Worm (Caenorhabditis elegans) whole organism, L1 larva: ENCODE results near the gene H34I24.2.

Experiments
- F16B12.6 ChIP-seq: fragments of 150-350 bp; optimal IDR thresholded peaks from 2 replicates; lab custom pipeline; 2014; ENCODE audit warnings: missing biosample characterization, missing genetic modification characterization
- Y116A8C.19 ChIP-seq: sonication (generic microtip); optimal IDR thresholded peaks from 2 replicates; lab custom pipeline; 2016; ENCODE audit warnings: missing compliant biosample characterization, missing genetic modification characterization, borderline replicate concordance
- aha-1 ChIP-seq: fragments of 150-350 bp; optimal IDR thresholded peaks from 2 replicates; lab custom pipeline; 2014; ENCODE audit warnings: missing biosample characterization, missing genetic modification characterization
- aly-2 ChIP-seq: fragments of 150-350 bp; optimal IDR thresholded peaks from 2 replicates; lab custom pipeline; 2014; ENCODE audit warnings: missing biosample characterization, missing genetic modification characterization
- ama-1 ChIP-seq: fragments of 150-350 bp; optimal IDR thresholded peaks from 2 replicates; lab custom pipeline; 2014
- ceh-8 ChIP-seq: fragments of 200-800 bp; sonication (Bioruptor generic); optimal IDR thresholded peaks from 2 replicates; lab custom pipeline; 2018; ENCODE audit warnings: mild to moderate bottlenecking, missing genetic modification characterization, moderate library complexity, missing compliant biosample characterization
- ceh-90 ChIP-seq: sonication (generic microtip); optimal IDR thresholded peaks from 2 replicates; lab custom pipeline; 2016; ENCODE audit warnings: missing genetic modification characterization, missing compliant biosample characterization
- ces-1 ChIP-seq: fragments of 150-350 bp; optimal IDR thresholded peaks from 2 replicates; lab custom pipeline; 2014; ENCODE audit warnings: missing biosample characterization, missing genetic modification reagents, missing genetic modification characterization
- dsc-1 ChIP-seq: sonication (generic microtip); optimal IDR thresholded peaks from 2 replicates; lab custom pipeline; 2016; ENCODE audit warnings: mild to moderate bottlenecking, missing genetic modification characterization, missing compliant biosample characterization
- efl-1 ChIP-seq, 4 experiments: fragments of 150-350 bp; optimal IDR thresholded peaks in 3 of 4; peaks in 1 of 4; 1 replicate in 1 of 4; 2 replicates in 3 of 4; lab custom pipeline; 2014; ENCODE audit warnings: missing biosample characterization in 2 of 4, missing genetic modification characterization in 2 of 4, missing genetic modification reagents in 2 of 4
- egl-27 ChIP-seq, 2 experiments: fragments of 150-350 bp in 1 of 2; sonication (generic microtip); optimal IDR thresholded peaks; 3 replicates each; lab custom pipeline; 2017 to 2018; ENCODE audit warnings: missing biosample characterization in 2 of 2, missing genetic modification characterization in 2 of 2, missing genetic modification reagents in 2 of 2
- elt-2 ChIP-seq: sonication (generic microtip); optimal IDR thresholded peaks from 2 replicates; lab custom pipeline; 2016; ENCODE audit warnings: missing genetic modification characterization, mild to moderate bottlenecking, inconsistent platforms, missing compliant biosample characterization, missing genetic modification reagents
- fkh-10 ChIP-seq: sonication (generic microtip); optimal IDR thresholded peaks from 2 replicates; lab custom pipeline; 2017; ENCODE audit warnings: missing biosample characterization, missing genetic modification reagents, missing genetic modification characterization
- fkh-8 ChIP-seq: sonication (generic microtip); optimal IDR thresholded peaks from 2 replicates; lab custom pipeline; 2016; ENCODE audit warnings: mild to moderate bottlenecking, missing genetic modification characterization, missing compliant biosample characterization
- fos-1 ChIP-seq: fragments of 150-350 bp; optimal IDR thresholded peaks from 2 replicates; lab custom pipeline; 2014; ENCODE audit warnings: missing biosample characterization, missing genetic modification characterization
- hlh-4 ChIP-seq: sonication (generic microtip); optimal IDR thresholded peaks from 2 replicates; lab custom pipeline; 2016; ENCODE audit warnings: mild to moderate bottlenecking, missing genetic modification characterization, missing compliant biosample characterization
- irx-1 ChIP-seq: sonication (generic microtip); optimal IDR thresholded peaks from 2 replicates; lab custom pipeline; 2016; ENCODE audit warnings: missing genetic modification characterization, missing compliant biosample characterization
- lin-13 ChIP-seq: fragments of 150-350 bp; optimal IDR thresholded peaks from 2 replicates; lab custom pipeline; 2014; ENCODE audit warnings: missing biosample characterization, missing genetic modification reagents, missing genetic modification characterization
- lin-15B ChIP-seq: fragments of 150-350 bp; sonication (generic microtip); optimal IDR thresholded peaks from 3 replicates; lab custom pipeline; 2014; ENCODE audit warnings: missing biosample characterization, missing genetic modification characterization
- lin-35 ChIP-seq, 2 experiments: fragments of 150-350 bp; optimal IDR thresholded peaks; 2 replicates each; lab custom pipeline; 2014; ENCODE audit warnings: missing biosample characterization in 2 of 2, missing genetic modification characterization in 2 of 2, missing genetic modification reagents in 2 of 2
- lin-39 ChIP-seq: fragments of 150-350 bp; optimal IDR thresholded peaks from 2 replicates; lab custom pipeline; 2014; ENCODE audit warnings: missing biosample characterization, missing genetic modification reagents, missing genetic modification characterization
- mef-2 ChIP-seq: fragments of 150-350 bp; optimal IDR thresholded peaks from 2 replicates; lab custom pipeline; 2014; ENCODE audit warnings: missing biosample characterization, missing genetic modification characterization
- nhr-237 ChIP-seq: fragments of 150-350 bp; optimal IDR thresholded peaks from 2 replicates; lab custom pipeline; 2014; ENCODE audit warnings: missing biosample characterization, missing genetic modification characterization
- nhr-28 ChIP-seq: fragments of 150-350 bp; optimal IDR thresholded peaks from 2 replicates; lab custom pipeline; 2014; ENCODE audit warnings: missing biosample characterization, missing genetic modification characterization
- nhr-71 ChIP-seq: sonication (generic microtip); optimal IDR thresholded peaks from 2 replicates; lab custom pipeline; 2016; ENCODE audit warnings: mild to moderate bottlenecking, missing genetic modification characterization, moderate library complexity, missing compliant biosample characterization
- nhr-76 ChIP-seq: sonication (generic microtip); optimal IDR thresholded peaks from 2 replicates; lab custom pipeline; 2017; ENCODE audit warnings: missing biosample characterization, missing genetic modification characterization
- nhr-77 ChIP-seq: fragments of 150-350 bp; optimal IDR thresholded peaks from 2 replicates; lab custom pipeline; 2014; ENCODE audit warnings: missing biosample characterization, missing genetic modification characterization
- pax-3 ChIP-seq: fragments of 200-800 bp; sonication (Bioruptor generic); optimal IDR thresholded peaks from 2 replicates; lab custom pipeline; 2018; ENCODE audit warnings: mild to moderate bottlenecking, missing genetic modification characterization, moderate library complexity, missing compliant biosample characterization
- rnt-1 ChIP-seq: sonication (generic microtip); optimal IDR thresholded peaks from 2 replicates; lab custom pipeline; 2016; ENCODE audit warnings: mild to moderate bottlenecking, missing genetic modification characterization, moderate library complexity, missing compliant biosample characterization
- snu-23 ChIP-seq: sonication (generic microtip); optimal IDR thresholded peaks from 2 replicates; lab custom pipeline; 2016; ENCODE audit warnings: missing genetic modification characterization, missing compliant biosample characterization
- sox-4 ChIP-seq: sonication (generic microtip); optimal IDR thresholded peaks from 2 replicates; lab custom pipeline; 2016; ENCODE audit warnings: missing genetic modification characterization, missing compliant biosample characterization
- sptf-1 ChIP-seq: fragments of 150-350 bp; optimal IDR thresholded peaks from 2 replicates; lab custom pipeline; 2014; ENCODE audit warnings: missing biosample characterization, missing genetic modification characterization
- sup-37 ChIP-seq: fragments of 200-800 bp; sonication (Bioruptor generic); optimal IDR thresholded peaks from 2 replicates; lab custom pipeline; 2018; ENCODE audit warnings: mild to moderate bottlenecking, missing genetic modification characterization, missing compliant biosample characterization
- unc-98 ChIP-seq: fragments of 200-800 bp; sonication (Bioruptor generic); IDR thresholded peaks from 2 replicates; pipeline ENCODE4 v1.3.6; 2022; ENCODE audit warnings: missing genetic modification characterization, missing compliant biosample characterization
- xbp-1 ChIP-seq: sonication (generic microtip); optimal IDR thresholded peaks from 2 replicates; lab custom pipeline; 2016; ENCODE audit warnings: missing genetic modification characterization, missing compliant biosample characterization
- zag-1 ChIP-seq: fragments of 150-350 bp; optimal IDR thresholded peaks from 2 replicates; lab custom pipeline; 2014; ENCODE audit warnings: missing biosample characterization, missing genetic modification characterization
- zip-4 ChIP-seq: fragments of 200-800 bp; sonication (Bioruptor generic); optimal IDR thresholded peaks from 2 replicates; lab custom pipeline; 2018; ENCODE audit warnings: mild to moderate bottlenecking, missing genetic modification characterization, moderate library complexity, missing compliant biosample characterization
- ztf-11 ChIP-seq, 2 experiments: sonication (generic microtip); optimal IDR thresholded peaks; 2 replicates each; lab custom pipeline; 2016 to 2017; ENCODE audit warnings: missing genetic modification characterization in 2 of 2, missing biosample characterization in 1 of 2, missing compliant biosample characterization in 1 of 2
- ztf-4 ChIP-seq: fragments of 150-350 bp; optimal IDR thresholded peaks from 2 replicates; lab custom pipeline; 2014; ENCODE audit warnings: missing biosample characterization, missing genetic modification characterization

The H34I24.2 gene

ce11 chrIII:2826770-2827169 lies 15.1 kb upstream of the H34I24.2 start, which contains the start of gene Y71H2AM.1:
Gene Y71H2AM.1, plus strand, starts transcription at chrIII:2827070.
- TF ChIP-seq rnt-1, result no peak
- TF ChIP-seq aly-2 (tag; lab: Kevin White, UChicago), result no peak
- TF ChIP-seq nhr-77 (tag; lab: Kevin White, UChicago), result no peak
- no peak for TF ChIP-seq snu-23 (GFP tag; lab: Kevin White, UChicago)
- no peak for TF ChIP-seq unc-98 (GFP tag; lab: Robert Waterston, UW)
- TF ChIP-seq ztf-11 (tag; optimal IDR thresholded peaks at IDR 0.05; lab: Kevin White, UChicago), result no peak
- no peak for TF ChIP-seq dsc-1 (tag; lab: Kevin White, UChicago)
- TF ChIP-seq efl-1 (optimal IDR thresholded peaks at IDR 0.05; lab: Kevin White, UChicago), result no peak
- no peak for TF ChIP-seq efl-1 (GFP tag; optimal IDR thresholded peaks at IDR 0.05 in 1 of 2; lab: Kevin White, UChicago)
- no peak for TF ChIP-seq ama-1
- no peak for TF ChIP-seq lin-15B (tag; lab: Kevin White, UChicago)
- TF ChIP-seq ztf-4 (tag; lab: Kevin White, UChicago), result no peak
- no peak for TF ChIP-seq fkh-8 (tag; lab: Kevin White, UChicago)
- no peak for TF ChIP-seq aha-1 (tag; lab: Kevin White, UChicago)
- no peak for TF ChIP-seq ceh-90 (tag; lab: Kevin White, UChicago)
- no peak for TF ChIP-seq ceh-8 (GFP tag; lab: Kevin White, UChicago)
- TF ChIP-seq nhr-71 (tag; lab: Kevin White, UChicago), result no peak
- TF ChIP-seq nhr-28 (tag; lab: Kevin White, UChicago), result no peak
- no peak for TF ChIP-seq xbp-1
- no peak for TF ChIP-seq nhr-237 (tag; lab: Kevin White, UChicago)
- TF ChIP-seq Y116A8C.19 (tag; lab: Kevin White, UChicago), result no peak

ce11 chrIII:2832483-2832882 lies 9.4 kb upstream of the H34I24.2 start, which contains the start of gene Y71H2AM.29:
Gene Y71H2AM.29, plus strand, starts transcription at chrIII:2832783.
- no peak for TF ChIP-seq sptf-1 (tag; lab: Kevin White, UChicago)
- no peak for TF ChIP-seq aha-1 (tag; lab: Kevin White, UChicago)
- no peak for TF ChIP-seq hlh-4 (tag; lab: Kevin White, UChicago)
- no peak for TF ChIP-seq fkh-8 (tag; lab: Kevin White, UChicago)
- no peak for TF ChIP-seq egl-27 (tag; optimal IDR thresholded peaks at IDR 0.05; lab: Kevin White, UChicago)
- no peak for TF ChIP-seq unc-98 (GFP tag; lab: Robert Waterston, UW)
- TF ChIP-seq dsc-1 (tag; lab: Kevin White, UChicago), result no peak
- no peak for TF ChIP-seq lin-39 (tag; lab: Kevin White, UChicago)
- TF ChIP-seq sox-4 (tag; lab: Kevin White, UChicago), result no peak
- no peak for TF ChIP-seq lin-13 (GFP tag; lab: Kevin White, UChicago)
- TF ChIP-seq, all 84 proteins: peak for 0

- TF ChIP-seq sup-37, result no peak
- no peak for TF ChIP-seq F16B12.6 (tag; lab: Kevin White, UChicago)
- no peak for TF ChIP-seq fkh-10 (GFP tag; lab: Kevin White, UChicago)
- TF ChIP-seq zip-4 (GFP tag; lab: Kevin White, UChicago), result no peak
- TF ChIP-seq irx-1 (tag; lab: Kevin White, UChicago), result no peak
- no peak for TF ChIP-seq mef-2 (tag; lab: Kevin White, UChicago)
- no peak for TF ChIP-seq fos-1 (tag; lab: Kevin White, UChicago)
- TF ChIP-seq ces-1 (GFP tag; lab: Kevin White, UChicago), result no peak
- no peak for TF ChIP-seq pax-3
- TF ChIP-seq Y116A8C.19 (tag; lab: Kevin White, UChicago), result no peak
- no peak for TF ChIP-seq elt-2 (tag; lab: Kevin White, UChicago)
- TF ChIP-seq, all 84 proteins: peak for 0
Observed at ce11 chrIII:2834363-2834762, 7.5 kb upstream of the H34I24.2 start, which contains the start of gene txdc-17. Gene txdc-17, plus strand, starts transcription at chrIII:2834663.

- TF ChIP-seq nhr-76 (tag; lab: Kevin White, UChicago) (no peak), nhr-71 (tag; lab: Kevin White, UChicago) (no peak), nhr-28 (tag; lab: Kevin White, UChicago) (no peak), zag-1 (tag; lab: Kevin White, UChicago) (no peak), lin-35 (GFP tag; optimal IDR thresholded peaks at IDR 0.05; lab: Kevin White, UChicago) (no peak)
Observed at ce11 chrIII:2834998-2835397, 6.8 kb upstream of the H34I24.2 start.
